Fruit fly (Drosophila melanogaster) whole organism, pupa: ENCODE measurements around the gene kri.

Experiments
- CG10348 ChIP-seq: fragments of 200-800 bp; sonication (Bioruptor generic); IDR thresholded peaks from 2 replicates; pipeline ENCODE4 v1.3.6; 2022; ENCODE audit warnings: missing biosample characterization, missing genetic modification characterization
- CG12605 ChIP-seq: fragments of 200-800 bp; sonication (Bioruptor generic); IDR thresholded peaks from 2 replicates; pipeline ENCODE4 v1.3.6; 2022; ENCODE audit warnings: missing biosample characterization, missing genetic modification characterization
- CG13204 ChIP-seq: fragments of 200-800 bp; sonication (Bioruptor generic); optimal IDR thresholded peaks from 2 replicates; lab custom pipeline; 2018; ENCODE audit warnings: missing biosample characterization, mild to moderate bottlenecking, missing genetic modification characterization, moderate library complexity
- CG14655 ChIP-seq: fragments of 200-800 bp; sonication (Bioruptor generic); optimal IDR thresholded peaks from 3 replicates; lab custom pipeline; 2017; ENCODE audit warnings: mild to moderate bottlenecking, missing biosample characterization, missing genetic modification reagents, missing genetic modification characterization
- CG15710 ChIP-seq: fragments of 200-800 bp; sonication (Bioruptor generic); optimal IDR thresholded peaks from 2 replicates; lab custom pipeline; 2018; ENCODE audit warnings: missing biosample characterization, mild to moderate bottlenecking, missing genetic modification characterization, moderate library complexity
- CG17806 ChIP-seq: fragments of 200-800 bp; sonication (Bioruptor generic); optimal IDR thresholded peaks from 2 replicates; lab custom pipeline; 2018; ENCODE audit warnings: missing biosample characterization, mild to moderate bottlenecking, missing genetic modification characterization, moderate library complexity
- CG32121 ChIP-seq: fragments of 200-800 bp; sonication (Bioruptor generic); IDR thresholded peaks from 2 replicates; pipeline ENCODE4 v1.3.6; 2022; ENCODE audit warnings: missing biosample characterization, missing genetic modification characterization
- CG34367 ChIP-seq: fragments of 200-800 bp; sonication (Bioruptor generic); optimal IDR thresholded peaks from 2 replicates; lab custom pipeline; 2018; ENCODE audit warnings: missing biosample characterization, mild to moderate bottlenecking, missing genetic modification characterization
- CG4496 ChIP-seq: fragments of 200-800 bp; sonication (Bioruptor generic); IDR thresholded peaks from 3 replicates; pipeline ENCODE4 v1.3.6; 2022; ENCODE audit warnings: missing biosample characterization, missing genetic modification characterization
- CG8159 ChIP-seq: fragments of 200-800 bp; sonication (Bioruptor generic); optimal IDR thresholded peaks from 3 replicates; lab custom pipeline; 2018; ENCODE audit warnings: missing biosample characterization, mild to moderate bottlenecking, missing genetic modification characterization, moderate library complexity
- CG8301 ChIP-seq: fragments of 200-800 bp; sonication (Bioruptor generic); optimal IDR thresholded peaks from 2 replicates; lab custom pipeline; 2018; ENCODE audit warnings: missing biosample characterization, mild to moderate bottlenecking, missing genetic modification characterization
- CG9948 ChIP-seq: fragments of 200-800 bp; sonication (Bioruptor generic); optimal IDR thresholded peaks from 2 replicates; lab custom pipeline; 2018; ENCODE audit warnings: missing biosample characterization, mild to moderate bottlenecking, missing genetic modification characterization, moderate library complexity
- D1 ChIP-seq: fragments of 200-800 bp; sonication (Bioruptor generic); optimal IDR thresholded peaks from 2 replicates; lab custom pipeline; 2018; ENCODE audit warnings: missing biosample characterization, mild to moderate bottlenecking, missing genetic modification characterization, moderate library complexity
- EcR ChIP-seq: fragments of 200-800 bp; sonication (Bioruptor generic); optimal IDR thresholded peaks from 3 replicates; lab custom pipeline; 2019; ENCODE audit warnings: missing biosample characterization, missing genetic modification characterization, mild to moderate bottlenecking, moderate library complexity, missing genetic modification reagents
- Ets98B ChIP-seq: fragments of 200-800 bp; sonication (Bioruptor generic); IDR thresholded peaks from 2 replicates; pipeline ENCODE4 v1.3.6; 2022; ENCODE audit warnings: missing biosample characterization, missing genetic modification characterization
- Pif1A ChIP-seq: fragments of 200-800 bp; sonication (Bioruptor generic); optimal IDR thresholded peaks from 3 replicates; lab custom pipeline; 2016; ENCODE audit warnings: missing biosample characterization, missing genetic modification characterization
- Pif1B ChIP-seq: fragments of 200-800 bp; sonication (Bioruptor generic); optimal IDR thresholded peaks from 3 replicates; lab custom pipeline; 2016; ENCODE audit warnings: missing biosample characterization, missing genetic modification characterization
- Snoo ChIP-seq: fragments of 200-800 bp; sonication (Bioruptor generic); optimal IDR thresholded peaks from 3 replicates; lab custom pipeline; 2017; ENCODE audit warnings: missing biosample characterization, mild to moderate bottlenecking, missing genetic modification characterization, inconsistent platforms
- fd96Ca ChIP-seq: fragments of 200-800 bp; sonication (Bioruptor generic); IDR thresholded peaks from 3 replicates; pipeline ENCODE4 v1.3.6; 2022; ENCODE audit warnings: missing biosample characterization, missing genetic modification characterization
- gl ChIP-seq: fragments of 200-800 bp; sonication (Bioruptor generic); optimal IDR thresholded peaks from 2 replicates; lab custom pipeline; 2018; ENCODE audit warnings: missing biosample characterization, mild to moderate bottlenecking, missing genetic modification characterization
- rn ChIP-seq: fragments of 200-800 bp; sonication (Bioruptor generic); IDR thresholded peaks from 2 replicates; pipeline ENCODE4 v1.3.6; 2022; ENCODE audit warnings: missing biosample characterization, missing genetic modification characterization

The kri gene

DNA sequence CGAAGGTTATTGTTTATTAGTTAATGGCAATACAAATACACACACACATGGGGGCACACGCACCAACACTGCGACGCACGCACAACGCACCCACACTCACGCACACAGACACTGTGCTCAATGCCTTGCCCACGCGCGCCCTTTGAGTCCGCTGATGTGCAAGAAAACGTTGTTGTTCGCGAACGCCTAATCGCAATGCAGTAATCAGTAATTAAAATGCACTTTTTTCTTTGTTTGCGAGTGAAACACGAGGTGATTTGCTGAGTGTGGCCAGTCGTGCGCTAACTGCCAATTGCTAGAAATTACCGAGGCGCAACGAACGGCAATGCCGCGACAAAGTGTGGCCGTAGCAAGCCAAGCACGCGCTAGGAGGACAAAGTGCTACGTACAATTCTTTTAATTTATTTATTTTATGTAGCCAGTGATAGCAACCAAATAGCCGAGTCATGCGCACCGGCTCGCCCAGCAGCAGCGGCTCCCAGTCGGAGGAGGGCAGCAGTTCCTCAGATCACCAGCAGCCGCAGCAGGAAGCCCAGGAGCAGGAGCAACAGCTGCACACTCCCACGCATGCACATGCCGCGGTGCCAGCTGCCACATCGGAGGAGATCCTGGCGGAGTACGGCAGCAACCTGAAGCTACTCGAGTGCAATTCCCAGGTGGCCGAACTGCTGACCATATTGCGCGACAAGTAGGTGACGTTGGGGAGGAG lies at the start of gene kri, which contains the start of gene S6k:
TSS of gene kri (plus strand) at position 341 of the 709 bp plus-strand sequence.
TSS of gene S6k (minus strand) at position 299 of the 709 bp plus-strand sequence.
- peak; percentile 43; the same call in 1 of the 3 replicates for TF ChIP-seq CG4496 (GFP tag; lab: Robert Waterston, UW)
- TF ChIP-seq EcR (GFP tag; lab: Kevin White, UChicago): peak; percentile 56
- TF ChIP-seq Pif1A (GFP tag; lab: Kevin White, UChicago): no peak
- no peak for TF ChIP-seq CG32121
- TF ChIP-seq CG14655 (GFP tag; lab: Kevin White, UChicago): no peak
- TF ChIP-seq CG10348: no peak
- TF ChIP-seq CG13204: no peak
- TF ChIP-seq Pif1B (GFP tag; lab: Kevin White, UChicago): no peak
- TF ChIP-seq CG9948: no peak
- TF ChIP-seq Ets98B: peak; percentile 14; the same call in 1 of the 2 replicates
- peak; percentile 1 for TF ChIP-seq CG15710 (tag; lab: Kevin White, UChicago)
- TF ChIP-seq D1 (tag; lab: Kevin White, UChicago): no peak
- peak; percentile 40 for TF ChIP-seq gl (tag; lab: Kevin White, UChicago)
- TF ChIP-seq CG8159: peak; percentile 14
- TF ChIP-seq CG8301 (tag; lab: Kevin White, UChicago): no peak

DNA sequence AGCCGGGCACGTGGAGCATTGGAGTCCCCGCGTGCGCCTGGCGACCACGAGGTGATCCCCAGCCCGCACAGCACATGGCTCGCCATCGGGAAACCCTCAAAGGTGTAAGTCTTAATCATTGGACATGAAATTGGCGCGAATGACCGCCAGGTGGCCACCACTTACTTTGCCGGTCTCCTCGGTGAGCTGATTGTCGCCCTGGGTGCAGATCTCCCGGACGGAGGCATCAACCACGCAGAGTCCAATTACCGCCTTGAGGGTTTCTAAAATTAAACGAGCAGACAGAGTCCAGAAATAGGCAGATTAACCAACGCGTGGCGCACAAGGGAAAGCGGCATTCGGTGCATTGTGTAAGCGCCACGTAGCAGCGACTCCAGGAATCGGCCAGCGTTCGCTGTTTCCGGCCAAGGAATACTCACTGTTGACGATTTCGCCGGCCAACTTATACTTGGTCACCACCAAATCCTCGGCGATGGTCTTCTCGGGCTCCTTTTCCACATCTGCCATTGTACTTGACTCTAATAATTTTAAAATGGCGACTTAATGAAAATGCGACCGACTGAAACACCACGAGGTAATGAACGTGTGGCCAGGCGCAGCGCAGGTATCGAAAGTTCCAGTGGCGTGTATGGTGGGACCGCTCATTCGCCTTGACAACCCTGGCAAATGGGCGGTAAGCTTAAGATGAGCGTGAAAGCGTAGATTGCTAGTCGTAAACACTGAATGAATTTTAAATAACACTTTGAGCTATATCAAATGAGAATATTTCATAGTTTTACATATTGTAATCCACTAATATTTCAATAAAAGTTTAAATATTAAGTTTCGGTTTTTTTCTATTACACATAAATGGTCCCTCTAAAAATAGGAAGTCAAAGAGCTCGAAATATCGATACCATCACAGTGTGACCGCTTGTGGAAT lies 45.6 kb upstream of the kri start, which contains the start of gene CG10576:
TSS of gene CG10576 (minus strand) at position 781 of the 922 bp plus-strand sequence.
- TF ChIP-seq EcR (GFP tag; lab: Kevin White, UChicago): no peak
- no peak for TF ChIP-seq gl (tag; lab: Kevin White, UChicago)
- TF ChIP-seq CG13204: no peak
- no peak for TF ChIP-seq Snoo (tag; lab: Kevin White, UChicago)
- TF ChIP-seq fd96Ca (GFP tag; lab: Robert Waterston, UW): no peak
- TF ChIP-seq D1 (tag; lab: Kevin White, UChicago): no peak
- TF ChIP-seq CG15710 (tag; lab: Kevin White, UChicago): no peak

DNA sequence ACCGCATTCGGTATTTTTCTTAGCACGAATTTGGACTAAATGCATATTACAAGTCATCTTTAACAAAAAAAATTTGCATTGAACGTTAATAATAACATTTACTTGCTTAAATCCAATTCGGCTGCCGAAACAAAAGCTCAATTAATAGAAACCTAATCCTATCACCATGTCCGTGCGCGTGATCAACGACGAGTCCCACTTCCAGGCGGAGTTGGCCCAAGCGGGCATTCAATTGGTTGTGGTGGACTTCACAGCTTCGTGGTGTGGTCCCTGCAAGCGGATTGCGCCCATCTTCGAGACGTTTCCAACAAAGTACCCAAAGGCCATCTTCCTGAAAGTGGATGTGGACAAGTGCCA lies 45.0 kb upstream of the kri start, which contains the start of gene Txl:
TSS of gene Txl (plus strand) at position 3 of the 357 bp plus-strand sequence.
- no peak for TF ChIP-seq CG34367 (tag; lab: Kevin White, UChicago)
- TF ChIP-seq CG14655 (GFP tag; lab: Kevin White, UChicago): no peak
- TF ChIP-seq CG17806: no peak
- no peak for TF ChIP-seq CG32121
- TF ChIP-seq gl (tag; lab: Kevin White, UChicago): no peak
- TF ChIP-seq fd96Ca (GFP tag; lab: Robert Waterston, UW): no peak

DNA sequence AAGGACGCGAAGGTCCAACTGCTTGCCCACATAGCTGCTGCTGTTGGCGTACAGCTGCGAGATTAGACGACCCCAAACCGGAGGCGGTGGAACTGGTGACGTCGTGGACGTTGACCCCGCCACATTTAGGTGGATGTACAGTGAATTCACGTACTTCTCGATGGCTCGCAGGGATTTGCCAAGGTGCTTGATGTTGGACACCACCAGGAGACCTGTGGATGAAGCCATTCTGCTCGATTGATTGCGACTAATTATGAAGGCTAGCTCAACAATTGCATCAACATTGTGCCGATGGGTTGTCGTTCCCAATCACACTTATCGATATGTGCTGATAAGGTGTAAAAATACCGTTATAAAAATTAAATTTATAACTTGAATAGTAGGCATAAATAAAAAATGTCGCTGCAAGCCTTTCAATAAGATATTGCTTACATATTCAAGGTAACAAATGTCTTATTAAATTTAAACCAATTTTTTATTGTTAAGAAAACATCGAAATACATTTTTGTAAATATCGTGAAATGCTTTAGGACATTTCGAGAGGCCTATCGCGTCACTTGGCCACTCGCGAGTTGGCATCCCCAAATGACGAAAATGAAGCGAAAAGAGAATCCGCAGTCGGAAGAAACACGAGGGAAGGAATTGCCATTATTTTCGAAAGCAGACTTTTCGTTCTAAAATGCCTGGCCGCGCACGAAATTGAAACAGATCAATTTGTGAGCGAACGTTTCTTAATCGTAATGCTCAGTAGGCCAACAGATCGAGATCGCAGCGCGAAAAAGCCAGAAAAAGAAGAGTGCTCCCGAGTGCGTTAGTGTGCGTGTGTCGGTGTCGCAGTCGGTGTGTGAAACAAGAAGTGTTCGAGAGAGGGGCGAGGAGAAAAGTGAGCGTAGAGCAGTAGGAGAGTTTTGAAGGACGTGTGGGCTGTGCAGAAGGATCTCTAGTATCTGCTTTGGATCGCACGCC lies 42.0 kb upstream of the kri start, which contains the start of the genes Ppat-Dpck and scny:
TSS of gene Ppat-Dpck (minus strand) at position 263 of the 966 bp plus-strand sequence.
TSS of gene scny (plus strand) at position 471 of the 966 bp plus-strand sequence.
- TF ChIP-seq fd96Ca (GFP tag; lab: Robert Waterston, UW) (no peak), CG32121 (no peak), CG34367 (tag; lab: Kevin White, UChicago) (no peak), Pif1A (GFP tag; lab: Kevin White, UChicago) (no peak), CG13204 (no peak), CG17806 (no peak), Pif1B (GFP tag; lab: Kevin White, UChicago) (no peak), CG9948 (no peak), gl (tag; lab: Kevin White, UChicago) (peak; percentile 17), EcR (GFP tag; lab: Kevin White, UChicago) (peak; percentile 82), CG15710 (tag; lab: Kevin White, UChicago) (no peak), CG12605 (GFP tag; lab: Robert Waterston, UW) (peak; percentile 57; the same call in 1 of the 2 replicates)

DNA sequence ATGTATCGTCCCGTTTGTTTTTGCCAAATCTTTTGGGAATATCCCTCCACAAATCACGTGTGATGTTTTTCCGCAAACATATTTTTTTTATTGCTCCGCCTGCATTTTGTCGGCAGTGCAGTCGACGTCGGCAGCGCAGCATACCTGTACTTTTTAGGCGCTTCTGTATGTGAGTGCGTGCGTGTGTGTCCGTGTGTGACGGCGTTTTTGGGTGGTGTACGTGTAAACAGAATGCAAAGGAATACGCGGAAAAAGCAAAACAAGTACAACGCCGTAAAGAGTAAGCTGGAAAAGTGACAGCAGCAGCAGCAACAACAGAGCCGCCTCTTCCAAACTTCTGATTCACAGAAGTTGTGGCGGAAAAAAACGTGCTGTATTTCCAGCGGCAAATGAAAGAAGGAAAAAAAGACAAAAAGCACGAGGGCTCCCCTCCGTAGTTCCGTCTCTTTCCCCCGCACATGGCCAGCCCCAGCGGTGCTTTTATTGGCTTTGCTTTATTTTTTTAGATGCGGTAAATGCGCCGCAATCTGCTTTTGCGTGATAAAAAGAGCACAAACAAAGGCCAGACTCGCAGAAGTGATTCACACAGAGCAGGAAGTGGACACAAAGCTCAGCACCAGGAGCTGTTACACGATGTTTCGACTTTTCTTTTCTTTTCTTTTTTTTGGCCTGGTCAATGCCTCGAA lies 40.5 kb upstream of the kri start:
- peak; percentile 97 for TF ChIP-seq gl (tag; lab: Kevin White, UChicago)
- peak; percentile 86 for TF ChIP-seq CG15710 (tag; lab: Kevin White, UChicago)
- TF ChIP-seq Ets98B: peak; percentile 40
- no peak for TF ChIP-seq CG10348
- peak; percentile 50; the same call in 1 of the 2 replicates for TF ChIP-seq rn
- TF ChIP-seq CG14655 (GFP tag; lab: Kevin White, UChicago): no peak
- peak; percentile 59 for TF ChIP-seq CG17806
- TF ChIP-seq CG8159: peak; percentile 82
- TF ChIP-seq Pif1B (GFP tag; lab: Kevin White, UChicago): peak; percentile 69
- no peak for TF ChIP-seq Pif1A (GFP tag; lab: Kevin White, UChicago)
- TF ChIP-seq CG8301 (tag; lab: Kevin White, UChicago): peak; percentile 64
- TF ChIP-seq CG12605 (GFP tag; lab: Robert Waterston, UW): peak; percentile 76
- peak; percentile 78 for TF ChIP-seq CG4496 (GFP tag; lab: Robert Waterston, UW)
- peak; percentile 56 for TF ChIP-seq Snoo (tag; lab: Kevin White, UChicago)
- TF ChIP-seq D1 (tag; lab: Kevin White, UChicago): no peak
- peak; percentile 51 for TF ChIP-seq CG32121
- peak; percentile 82 for TF ChIP-seq CG34367 (tag; lab: Kevin White, UChicago)
- TF ChIP-seq fd96Ca (GFP tag; lab: Robert Waterston, UW): peak; percentile 74
- TF ChIP-seq CG13204: peak; percentile 93
- TF ChIP-seq CG9948: peak; percentile 66
- peak; percentile 94 for TF ChIP-seq EcR (GFP tag; lab: Kevin White, UChicago)
- TF ChIP-seq, all 21 proteins: peak for 17
